Fruit fly (Drosophila melanogaster) whole organism, prepupa: Measurements from ENCODE around the gene MED19.

ENCODE experiments used
- Blimp-1 ChIP-seq: fragments of 200-800 bp; sonication (Bioruptor generic); optimal IDR thresholded peaks from 3 replicates; lab custom pipeline; 2017; ENCODE audit warnings: missing biosample characterization, missing genetic modification characterization, mild to moderate bottlenecking, moderate library complexity, missing genetic modification reagents
- CG10669 ChIP-seq: fragments of 200-800 bp; sonication (Bioruptor generic); optimal IDR thresholded peaks from 3 replicates; lab custom pipeline; 2018; ENCODE audit warnings: missing biosample characterization, mild to moderate bottlenecking, missing genetic modification characterization, moderate library complexity
- CG15336 ChIP-seq: fragments of 200-800 bp; sonication (Bioruptor generic); IDR thresholded peaks from 2 replicates; pipeline ENCODE4 v1.3.6; 2022; ENCODE audit warnings: missing biosample characterization, missing genetic modification characterization
- CG1621 ChIP-seq: fragments of 200-800 bp; sonication (Bioruptor generic); optimal IDR thresholded peaks from 3 replicates; lab custom pipeline; 2018; ENCODE audit warnings: missing biosample characterization, mild to moderate bottlenecking, missing genetic modification characterization
- CG16779 ChIP-seq: fragments of 200-800 bp; sonication (Bioruptor generic); optimal IDR thresholded peaks from 3 replicates; lab custom pipeline; 2017; ENCODE audit warnings: missing biosample characterization, mild to moderate bottlenecking, missing genetic modification characterization
- CG31627 ChIP-seq: fragments of 200-800 bp; sonication (Bioruptor generic); optimal IDR thresholded peaks from 3 replicates; lab custom pipeline; 2016; ENCODE audit warnings: missing biosample characterization, missing genetic modification characterization
- CG34406 ChIP-seq: fragments of 200-800 bp; sonication (Bioruptor generic); optimal IDR thresholded peaks from 3 replicates; lab custom pipeline; 2016; ENCODE audit warnings: missing biosample characterization, missing genetic modification characterization
- CG4318 ChIP-seq: fragments of 200-800 bp; sonication (Bioruptor generic); optimal IDR thresholded peaks from 3 replicates; lab custom pipeline; 2017; ENCODE audit warnings: missing biosample characterization, mild to moderate bottlenecking, missing genetic modification characterization
- CG6163 ChIP-seq: fragments of 200-800 bp; sonication (Bioruptor generic); IDR thresholded peaks from 3 replicates; pipeline ENCODE4 v1.3.6; 2022; ENCODE audit warnings: missing biosample characterization, missing genetic modification characterization
- CG6276 ChIP-seq: fragments of 200-800 bp; sonication (Bioruptor generic); optimal IDR thresholded peaks from 2 replicates; lab custom pipeline; 2017; ENCODE audit warnings: missing biosample characterization, mild to moderate bottlenecking, missing genetic modification characterization
- CG6808 ChIP-seq: fragments of 200-800 bp; sonication (Bioruptor generic); optimal IDR thresholded peaks from 3 replicates; lab custom pipeline; 2017; ENCODE audit warnings: missing biosample characterization, missing genetic modification characterization, mild to moderate bottlenecking, moderate library complexity, missing genetic modification reagents
- CG6854 ChIP-seq: fragments of 200-800 bp; sonication (Bioruptor generic); optimal IDR thresholded peaks from 2 replicates; lab custom pipeline; 2017; ENCODE audit warnings: missing biosample characterization, mild to moderate bottlenecking, missing genetic modification characterization
- CG7368 ChIP-seq: fragments of 200-800 bp; sonication (Bioruptor generic); optimal IDR thresholded peaks from 3 replicates; lab custom pipeline; 2016; ENCODE audit warnings: missing biosample characterization, missing genetic modification characterization
- CG8119 ChIP-seq: fragments of 200-800 bp; sonication (Bioruptor generic); IDR thresholded peaks from 3 replicates; pipeline ENCODE4 v1.3.6; 2022; ENCODE audit warnings: missing biosample characterization, missing genetic modification characterization
- CG8632 ChIP-seq: fragments of 200-800 bp; sonication (Bioruptor generic); optimal IDR thresholded peaks from 3 replicates; lab custom pipeline; 2016; ENCODE audit warnings: missing biosample characterization, missing genetic modification characterization
- CG9139 ChIP-seq: fragments of 200-800 bp; sonication (Bioruptor generic); optimal IDR thresholded peaks from 3 replicates; lab custom pipeline; 2017; ENCODE audit warnings: missing biosample characterization, mild to moderate bottlenecking, missing genetic modification characterization
- Eip78C ChIP-seq: fragments of 200-800 bp; sonication (Bioruptor generic); peaks from one replicate; lab custom pipeline; 2016; ENCODE audit warnings: missing biosample characterization, missing genetic modification characterization
- Eip93F ChIP-seq: fragments of 200-800 bp; sonication (Bioruptor generic); optimal IDR thresholded peaks from 2 replicates; lab custom pipeline; 2016; ENCODE audit warnings: missing biosample characterization, mild to moderate bottlenecking, missing genetic modification characterization
- Ets21C ChIP-seq: fragments of 200-800 bp; sonication (Bioruptor generic); optimal IDR thresholded peaks from 3 replicates; lab custom pipeline; 2016; ENCODE audit warnings: missing biosample characterization, missing genetic modification characterization
- Gug ChIP-seq: fragments of 200-800 bp; sonication (Bioruptor generic); IDR thresholded peaks from 2 replicates; pipeline ENCODE4 v1.3.6; 2022; ENCODE audit warnings: missing biosample characterization, missing genetic modification characterization
- Hr38 ChIP-seq: sonication (Bioruptor generic); optimal IDR thresholded peaks from 2 replicates; lab custom pipeline; 2016; ENCODE audit warnings: missing biosample characterization, missing genetic modification characterization
- Hr39 ChIP-seq: fragments of 200-800 bp; sonication (Bioruptor generic); optimal IDR thresholded peaks from 2 replicates; lab custom pipeline; 2016; ENCODE audit warnings: missing biosample characterization, missing genetic modification characterization
- Lpt ChIP-seq: fragments of 200-800 bp; sonication (Bioruptor generic); optimal IDR thresholded peaks from 3 replicates; lab custom pipeline; 2016; ENCODE audit warnings: missing biosample characterization, missing genetic modification characterization
- Met ChIP-seq: fragments of 200-800 bp; sonication (Bioruptor generic); optimal IDR thresholded peaks from 3 replicates; lab custom pipeline; 2016; ENCODE audit warnings: missing biosample characterization, missing genetic modification characterization
- OdsH ChIP-seq: fragments of 200-800 bp; sonication (Bioruptor generic); optimal IDR thresholded peaks from 3 replicates; lab custom pipeline; 2016; ENCODE audit warnings: missing biosample characterization, missing genetic modification characterization
- Sox15 ChIP-seq: fragments of 200-800 bp; sonication (Bioruptor generic); optimal IDR thresholded peaks from 3 replicates; lab custom pipeline; 2016; ENCODE audit warnings: missing biosample characterization, missing genetic modification characterization
- achi ChIP-seq: fragments of 200-800 bp; sonication (Bioruptor generic); optimal IDR thresholded peaks from 3 replicates; lab custom pipeline; 2016; ENCODE audit warnings: missing biosample characterization, missing genetic modification characterization
- acj6 ChIP-seq: fragments of 200-800 bp; sonication (Bioruptor generic); optimal IDR thresholded peaks from 3 replicates; lab custom pipeline; 2016; ENCODE audit warnings: missing biosample characterization, missing genetic modification characterization
- cyc ChIP-seq: fragments of 200-800 bp; sonication (Bioruptor generic); optimal IDR thresholded peaks from 3 replicates; lab custom pipeline; 2016; ENCODE audit warnings: missing biosample characterization, missing genetic modification characterization
- dac ChIP-seq: fragments of 200-800 bp; sonication (Bioruptor generic); optimal IDR thresholded peaks from 2 replicates; lab custom pipeline; 2017; ENCODE audit warnings: missing biosample characterization, mild to moderate bottlenecking, missing genetic modification characterization
- dsx ChIP-seq: fragments of 200-800 bp; optimal IDR thresholded peaks from 3 replicates; lab custom pipeline; 2019; ENCODE audit warnings: missing biosample characterization, mild to moderate bottlenecking, missing genetic modification characterization, moderate library complexity; ENCODE audit not compliant: poor library complexity, severe bottlenecking
- eg ChIP-seq: fragments of 200-800 bp; sonication (Bioruptor generic); IDR thresholded peaks from 3 replicates; pipeline ENCODE4 v1.3.6; 2022; ENCODE audit warnings: missing biosample characterization, missing genetic modification characterization
- esn ChIP-seq: fragments of 200-800 bp; sonication (Bioruptor generic); optimal IDR thresholded peaks from 2 replicates; lab custom pipeline; 2016; ENCODE audit warnings: missing biosample characterization, mild to moderate bottlenecking, missing genetic modification characterization, moderate library complexity
- fkh ChIP-seq: fragments of 200-800 bp; sonication (Bioruptor generic); optimal IDR thresholded peaks from 3 replicates; lab custom pipeline; 2017; ENCODE audit warnings: missing biosample characterization, mild to moderate bottlenecking, missing genetic modification characterization, moderate library complexity
- lz ChIP-seq: fragments of 200-800 bp; sonication (Bioruptor generic); optimal IDR thresholded peaks from 3 replicates; lab custom pipeline; 2016; ENCODE audit warnings: missing biosample characterization, missing genetic modification characterization
- pdm3 ChIP-seq: fragments of 200-800 bp; sonication (Bioruptor generic); optimal IDR thresholded peaks from 3 replicates; lab custom pipeline; 2016; ENCODE audit warnings: missing biosample characterization, missing genetic modification characterization
- salr ChIP-seq, 2 experiments: fragments of 200-800 bp; sonication (Bioruptor generic); optimal IDR thresholded peaks; 3 replicates each; lab custom pipeline; 2016 to 2018; ENCODE audit warnings: missing biosample characterization in 2 of 2, missing genetic modification characterization in 2 of 2, mild to moderate bottlenecking in 1 of 2
- spab ChIP-seq: fragments of 200-800 bp; sonication (Bioruptor generic); optimal IDR thresholded peaks from 2 replicates; lab custom pipeline; 2017; ENCODE audit warnings: missing biosample characterization, mild to moderate bottlenecking, missing genetic modification characterization, missing genetic modification reagents
- ss ChIP-seq, 2 experiments: fragments of 200-800 bp; sonication (Bioruptor generic); optimal IDR thresholded peaks; 2 replicates in 1 of 2; 3 replicates in 1 of 2; lab custom pipeline; 2017 to 2018; ENCODE audit warnings: mild to moderate bottlenecking in 2 of 2, missing biosample characterization in 2 of 2, missing genetic modification characterization in 2 of 2, moderate library complexity in 1 of 2
- svp ChIP-seq: fragments of 200-800 bp; sonication (Bioruptor generic); peaks from one replicate; lab custom pipeline; 2016; ENCODE audit warnings: missing biosample characterization, missing genetic modification characterization
- vri ChIP-seq: fragments of 200-800 bp; sonication (Bioruptor generic); optimal IDR thresholded peaks from 3 replicates; lab custom pipeline; 2016; ENCODE audit warnings: missing biosample characterization, mild to moderate bottlenecking, missing genetic modification characterization

MED19 gene

dm6 chr3L:17846169-17846981 is at the start of gene MED19, which contains the start of gene CG7430:
TSS of gene MED19 (minus strand) at chr3L:17846501.
TSS of gene CG7430 (plus strand) at chr3L:17846916.
- TF ChIP-seq CG4318 (GFP tag; lab: Kevin White, UChicago) (no peak), CG10669 (GFP tag; lab: Kevin White, UChicago) (no peak), esn (GFP tag; lab: Kevin White, UChicago) (peak; percentile 20), Hr39 (no peak), Eip93F (GFP tag; lab: Kevin White, UChicago) (no peak), ss (GFP tag; optimal IDR thresholded peaks at IDR 0.05; lab: Kevin White, UChicago) (peak in 1 of 2 experiments; percentile 64), CG7368 (GFP tag; lab: Kevin White, UChicago) (no peak), acj6 (GFP tag; lab: Kevin White, UChicago) (no peak), CG6854 (GFP tag; lab: Kevin White, UChicago) (peak; percentile 79), Met (GFP tag; lab: Kevin White, UChicago) (no peak), CG9139 (GFP tag; lab: Kevin White, UChicago) (no peak), Hr38 (GFP tag; lab: Kevin White, UChicago) (no peak), lz (GFP tag; lab: Kevin White, UChicago) (peak; percentile 19), vri (GFP tag; lab: Kevin White, UChicago) (peak; percentile 23), CG8119 (peak; percentile 33; the same call in 1 of the 3 replicates), achi (GFP tag; lab: Kevin White, UChicago) (no peak), Ets21C (GFP tag; lab: Kevin White, UChicago) (no peak), CG31627 (no peak), CG16779 (tag; lab: Kevin White, UChicago) (no peak), fkh (no peak), Blimp-1 (GFP tag; lab: Kevin White, UChicago) (no peak), Lpt (GFP tag; lab: Kevin White, UChicago) (no peak), eg (GFP tag; lab: Robert Waterston, UW) (peak; percentile 29; the same call in 1 of the 3 replicates), CG8632 (GFP tag; lab: Kevin White, UChicago) (peak; percentile 7), cyc (GFP tag; lab: Kevin White, UChicago) (peak; percentile 2), CG1621 (tag; lab: Kevin White, UChicago) (peak; percentile 10), pdm3 (no peak), CG6163 (GFP tag; lab: Robert Waterston, UW) (peak; percentile 46; the same call in 1 of the 3 replicates), Eip78C (GFP tag; lab: Kevin White, UChicago) (peak; percentile 56), CG15336 (GFP tag; lab: Robert Waterston, UW) (peak; percentile 51; the same call in 1 of the 2 replicates), Sox15 (no peak), svp (GFP tag; lab: Kevin White, UChicago) (peak; percentile 69), OdsH (GFP tag; lab: Kevin White, UChicago) (no peak), Gug (GFP tag; lab: Robert Waterston, UW) (no peak)

- TF ChIP-seq ss (GFP tag; optimal IDR thresholded peaks at IDR 0.05; lab: Kevin White, UChicago) (peak in 1 of 2 experiments; percentile 25), fkh (peak; percentile 88), dac (no peak), OdsH (GFP tag; lab: Kevin White, UChicago) (no peak), Hr39 (no peak), vri (GFP tag; lab: Kevin White, UChicago) (no peak), CG15336 (GFP tag; lab: Robert Waterston, UW) (peak; percentile 19; the same call in 1 of the 2 replicates), salr (GFP tag; optimal IDR thresholded peaks at IDR 0.05; lab: Kevin White, UChicago) (no peak), svp (GFP tag; lab: Kevin White, UChicago) (no peak), spab (GFP tag; lab: Kevin White, UChicago) (no peak), CG34406 (GFP tag; lab: Kevin White, UChicago) (no peak), Lpt (GFP tag; lab: Kevin White, UChicago) (peak; percentile 19), Ets21C (GFP tag; lab: Kevin White, UChicago) (no peak), pdm3 (no peak), CG6276 (GFP tag; lab: Kevin White, UChicago) (peak; percentile 10), Eip78C (GFP tag; lab: Kevin White, UChicago) (peak; percentile 45), CG8632 (GFP tag; lab: Kevin White, UChicago) (no peak), CG9139 (GFP tag; lab: Kevin White, UChicago) (peak; percentile 37), CG6808 (GFP tag; lab: Kevin White, UChicago) (no peak), achi (GFP tag; lab: Kevin White, UChicago) (no peak), dsx (GFP tag; lab: Kevin White, UChicago) (peak; percentile 40), CG6163 (GFP tag; lab: Robert Waterston, UW) (0 out of 3 replicates have a peak, but pooled peaks have one; percentile 38), CG1621 (tag; lab: Kevin White, UChicago) (no peak)
Observed at dm6 chr3L:17895815-17896275, 49.5 kb upstream of the MED19 start, which contains the start of gene Tsp74F. TSS of gene Tsp74F (minus strand) at chr3L:17895862.
